Worm (Caenorhabditis elegans) whole organism, young adult: ENCODE measurements around the gene act-5.

Source experiments
- B0035.1 ChIP-seq: sonication (generic microtip); optimal IDR thresholded peaks from 2 replicates; lab custom pipeline; 2016; ENCODE audit warnings: missing genetic modification characterization, mild to moderate bottlenecking, missing compliant biosample characterization, missing genotype, missing genetic modification reagents
- D2030.7 ChIP-seq: fragments of 200-800 bp; sonication (Bioruptor generic); IDR thresholded peaks from 2 replicates; pipeline ENCODE4 v1.3.6; 2022; ENCODE audit warnings: missing genetic modification reagents, missing genetic modification characterization, missing compliant biosample characterization
- F33H1.4 ChIP-seq: fragments of 200-800 bp; sonication (Bioruptor generic); IDR thresholded peaks from 2 replicates; pipeline ENCODE4 v1.3.6; 2022; ENCODE audit warnings: missing genetic modification reagents, missing genetic modification characterization, missing compliant biosample characterization
- F55B11.4 ChIP-seq: sonication (generic microtip); optimal IDR thresholded peaks from 2 replicates; lab custom pipeline; 2016; ENCODE audit warnings: missing compliant biosample characterization, missing genetic modification characterization, borderline replicate concordance; ENCODE audit not compliant: insufficient read depth
- F57A8.1 ChIP-seq: fragments of 200-800 bp; sonication (Bioruptor generic); optimal IDR thresholded peaks from 2 replicates; lab custom pipeline; 2018; ENCODE audit warnings: mild to moderate bottlenecking, missing genetic modification characterization, moderate library complexity, missing compliant biosample characterization
- K11D2.4 ChIP-seq: fragments of 200-800 bp; sonication (Bioruptor generic); IDR thresholded peaks from 2 replicates; pipeline ENCODE4 v1.3.6; 2022; ENCODE audit warnings: missing genetic modification reagents, missing genetic modification characterization, missing compliant biosample characterization
- T07F8.4 ChIP-seq: sonication (generic microtip); optimal IDR thresholded peaks from 2 replicates; lab custom pipeline; 2016; ENCODE audit warnings: mild to moderate bottlenecking, missing genetic modification characterization, moderate library complexity, missing compliant biosample characterization
- Y53G8AR.9 ChIP-seq: fragments of 200-800 bp; sonication (Bioruptor generic); conservative IDR thresholded peaks from 2 replicates; pipeline ENCODE4 v1.3.6; 2022; ENCODE audit warnings: missing genetic modification reagents, missing genetic modification characterization, missing compliant biosample characterization
- Y79H2A.3 ChIP-seq: fragments of 200-800 bp; sonication (Bioruptor generic); conservative IDR thresholded peaks from 2 replicates; pipeline ENCODE4 v1.3.6; 2022; ENCODE audit warnings: missing genetic modification reagents, missing genetic modification characterization, missing compliant biosample characterization
- ZK185.1 ChIP-seq: sonication (generic microtip); optimal IDR thresholded peaks from 2 replicates; lab custom pipeline; 2016; ENCODE audit warnings: mild to moderate bottlenecking, missing genetic modification characterization, missing compliant biosample characterization; ENCODE audit not compliant: poor library complexity, severe bottlenecking
- aptf-2 ChIP-seq: fragments of 200-800 bp; sonication (Bioruptor generic); conservative IDR thresholded peaks from 2 replicates; pipeline ENCODE4 v1.3.6; 2022; ENCODE audit warnings: missing genetic modification reagents, missing genetic modification characterization, missing compliant biosample characterization
- cebp-2 ChIP-seq: fragments of 200-800 bp; sonication (Bioruptor generic); IDR thresholded peaks from 2 replicates; pipeline ENCODE4 v1.3.6; 2022; ENCODE audit warnings: missing genetic modification characterization, missing compliant biosample characterization
- ceh-58 ChIP-seq: fragments of 200-800 bp; sonication (Bioruptor generic); IDR thresholded peaks from 2 replicates; pipeline ENCODE4 v1.3.6; 2022; ENCODE audit warnings: missing genetic modification characterization, missing compliant biosample characterization
- efl-1 ChIP-seq: fragments of 150-350 bp; optimal IDR thresholded peaks from 2 replicates; lab custom pipeline; 2014; ENCODE audit warnings: missing biosample characterization, missing genetic modification reagents, missing genetic modification characterization
- egrh-3 ChIP-seq: fragments of 200-800 bp; sonication (Bioruptor generic); IDR thresholded peaks from 2 replicates; pipeline ENCODE4 v1.3.6; 2022; ENCODE audit warnings: missing genetic modification reagents, missing genetic modification characterization, missing compliant biosample characterization
- ekl-4 ChIP-seq: fragments of 200-800 bp; sonication (Bioruptor generic); IDR thresholded peaks from 2 replicates; pipeline ENCODE4 v1.3.6; 2022; ENCODE audit warnings: missing genetic modification reagents, missing genetic modification characterization, missing compliant biosample characterization
- fkh-3 ChIP-seq: sonication (generic microtip); optimal IDR thresholded peaks from 2 replicates; lab custom pipeline; 2016; ENCODE audit warnings: mild to moderate bottlenecking, missing genetic modification characterization, missing compliant biosample characterization
- hsf-1 ChIP-seq: fragments of 200-800 bp; sonication (Bioruptor generic); IDR thresholded peaks from 2 replicates; pipeline ENCODE4 v1.3.6; 2022; ENCODE audit warnings: missing genetic modification reagents, missing genetic modification characterization, missing compliant biosample characterization
- lsl-1 ChIP-seq: fragments of 200-800 bp; sonication (Bioruptor generic); optimal IDR thresholded peaks from 2 replicates; lab custom pipeline; 2018; ENCODE audit warnings: mild to moderate bottlenecking, missing genetic modification characterization, moderate library complexity, missing compliant biosample characterization
- madf-6 ChIP-seq: fragments of 200-800 bp; sonication (Bioruptor generic); IDR thresholded peaks from 2 replicates; pipeline ENCODE4 v1.3.6; 2022; ENCODE audit warnings: missing genetic modification reagents, missing genetic modification characterization, missing compliant biosample characterization
- mcd-1 ChIP-seq: fragments of 200-800 bp; sonication (Bioruptor generic); IDR thresholded peaks from 2 replicates; pipeline ENCODE4 v1.3.6; 2022; ENCODE audit warnings: missing genetic modification reagents, missing genetic modification characterization, missing compliant biosample characterization
- mel-28 ChIP-seq: sonication (generic microtip); optimal IDR thresholded peaks from 2 replicates; lab custom pipeline; 2016; ENCODE audit warnings: borderline replicate concordance, mild to moderate bottlenecking, missing genetic modification characterization, missing compliant biosample characterization
- nhr-80 ChIP-seq: sonication (generic microtip); optimal IDR thresholded peaks from 2 replicates; lab custom pipeline; 2016; ENCODE audit warnings: missing genetic modification characterization, missing compliant biosample characterization
- snpc-1.1 ChIP-seq: sonication (generic microtip); optimal IDR thresholded peaks from 2 replicates; lab custom pipeline; 2017; ENCODE audit warnings: missing genetic modification characterization, mild to moderate bottlenecking, missing compliant biosample characterization, antibody characterized with exemption, moderate library complexity, missing genotype, missing genetic modification reagents; ENCODE audit not compliant: insufficient read depth
- snpc-1.3 ChIP-seq: sonication (generic microtip); optimal IDR thresholded peaks from 2 replicates; lab custom pipeline; 2017; ENCODE audit warnings: missing genetic modification characterization, mild to moderate bottlenecking, missing compliant biosample characterization, antibody characterized with exemption, moderate library complexity, missing genotype, missing genetic modification reagents; ENCODE audit not compliant: insufficient read depth
- tlf-1 ChIP-seq: fragments of 200-800 bp; sonication (Bioruptor generic); optimal IDR thresholded peaks from 2 replicates; lab custom pipeline; 2018; ENCODE audit warnings: mild to moderate bottlenecking, missing genetic modification characterization, missing compliant biosample characterization
- xnd-1 ChIP-seq: sonication (generic microtip); optimal IDR thresholded peaks from 2 replicates; lab custom pipeline; 2016; ENCODE audit warnings: missing genotype, missing genetic modification reagents, missing genetic modification characterization, missing compliant biosample characterization
- zfh-2 ChIP-seq: fragments of 200-800 bp; sonication (Bioruptor generic); conservative IDR thresholded peaks from 2 replicates; pipeline ENCODE4 v1.3.6; 2022; ENCODE audit warnings: missing genetic modification reagents, missing genetic modification characterization, missing compliant biosample characterization
- ztf-22 ChIP-seq: fragments of 200-800 bp; sonication (Bioruptor generic); optimal IDR thresholded peaks from 2 replicates; lab custom pipeline; 2018; ENCODE audit warnings: mild to moderate bottlenecking, missing genetic modification characterization, moderate library complexity, missing compliant biosample characterization
- ztf-3 ChIP-seq: fragments of 200-800 bp; sonication (Bioruptor generic); optimal IDR thresholded peaks from 2 replicates; lab custom pipeline; 2018; ENCODE audit warnings: mild to moderate bottlenecking, missing genetic modification characterization, missing compliant biosample characterization

Gene act-5

ce11 chrIII:13642776-13643175 is 36.9 kb upstream of the act-5 start:
- TF ChIP-seq B0035.1 (tag; lab: Kevin White, UChicago) (no peak), Y53G8AR.9 (GFP tag; lab: Robert Waterston, UW) (0 out of 2 replicates have a peak, but pooled peaks have one; percentile 11), K11D2.4 (GFP tag; lab: Robert Waterston, UW) (no peak), mcd-1 (GFP tag; lab: Robert Waterston, UW) (0 out of 2 replicates have a peak, but pooled peaks have one; percentile 9), nhr-80 (tag; lab: Kevin White, UChicago) (no peak), zfh-2 (GFP tag; lab: Robert Waterston, UW) (peak; percentile 91), snpc-1.1 (tag; lab: Kevin White, UChicago) (no peak), Y79H2A.3 (no peak), egrh-3 (GFP tag; lab: Robert Waterston, UW) (peak; percentile 78; the same call in 1 of the 2 replicates)

DNA sequence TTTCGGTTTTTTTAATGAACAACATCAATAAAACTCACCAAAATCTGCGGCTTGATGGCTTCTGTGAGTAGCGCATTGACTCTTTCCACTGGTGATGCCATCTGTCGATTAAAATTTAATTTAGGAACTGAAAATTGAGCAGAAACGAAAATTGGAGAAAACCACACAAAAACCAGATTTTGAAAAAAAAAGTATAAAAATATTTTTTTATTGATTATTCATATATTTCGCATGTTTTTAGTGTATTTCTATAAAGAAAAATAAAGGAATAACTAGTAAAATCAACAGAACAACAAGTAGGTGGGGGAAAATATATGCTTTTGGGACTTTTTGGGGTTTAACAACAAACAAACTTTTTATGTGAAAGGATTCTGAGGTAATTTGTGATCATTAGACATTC is 36.4 kb upstream of the act-5 start, which contains the start of gene T12D8.10:
T12D8.10 (minus strand) TSS at position 101 of the 400 bp plus-strand sequence.
- TF ChIP-seq mel-28 (no peak), ekl-4 (GFP tag; lab: Robert Waterston, UW) (no peak), xnd-1 (tag; lab: Kevin White, UChicago) (no peak), ZK185.1 (no peak), F55B11.4 (tag; lab: Kevin White, UChicago) (no peak), D2030.7 (no peak), T07F8.4 (tag; lab: Kevin White, UChicago) (no peak), fkh-3 (tag; lab: Kevin White, UChicago) (no peak), F33H1.4 (GFP tag; lab: Robert Waterston, UW) (no peak), hsf-1 (GFP tag; lab: Robert Waterston, UW) (no peak), ceh-58 (no peak)

ce11 chrIII:13641588-13641987 is 35.7 kb upstream of the act-5 start, which contains the start of gene acbp-5:
acbp-5 (minus strand) TSS chrIII:13641688.
- TF ChIP-seq tlf-1 (GFP tag; lab: Kevin White, UChicago) (no peak), efl-1 (GFP tag; lab: Kevin White, UChicago) (no peak), mel-28 (no peak), F57A8.1 (GFP tag; lab: Kevin White, UChicago) (no peak), cebp-2 (GFP tag; lab: Robert Waterston, UW) (no peak), nhr-80 (tag; lab: Kevin White, UChicago) (no peak), ztf-3 (no peak)

- TF ChIP-seq aptf-2 (GFP tag; lab: Robert Waterston, UW) (no peak), ztf-22 (GFP tag; lab: Kevin White, UChicago) (no peak), xnd-1 (tag; lab: Kevin White, UChicago) (peak; percentile 53), snpc-1.3 (tag; lab: Kevin White, UChicago) (no peak), F33H1.4 (GFP tag; lab: Robert Waterston, UW) (peak; percentile 57), madf-6 (GFP tag; lab: Robert Waterston, UW) (0 out of 2 replicates have a peak, but pooled peaks have one; percentile 30), B0035.1 (tag; lab: Kevin White, UChicago) (no peak), lsl-1 (GFP tag; lab: Kevin White, UChicago) (peak; percentile 76)
Measured at ce11 chrIII:13640869-13641268, 35.0 kb upstream of the act-5 start.

ce11 chrIII:13640003-13640499 is 34.2 kb upstream of the act-5 start:
- TF ChIP-seq Y79H2A.3, result no peak
- TF ChIP-seq zfh-2 (GFP tag; lab: Robert Waterston, UW), result peak; percentile 61
- peak; percentile 21; the same call in 1 of the 2 replicates for TF ChIP-seq egrh-3 (GFP tag; lab: Robert Waterston, UW)
- TF ChIP-seq, all 124 proteins: peak for 2
